Worm (Caenorhabditis elegans) whole organism, mixed stage, embryonic: ENCODE data around the gene rpoa-49.

Source experiments
- M03D4.4 ChIP-seq: sonication (generic microtip); optimal IDR thresholded peaks from 2 replicates; lab custom pipeline; 2017; ENCODE audit warnings: mild to moderate bottlenecking, missing genetic modification characterization, missing compliant biosample characterization
- bed-3 ChIP-seq: fragments of 200-800 bp; sonication (Bioruptor generic); optimal IDR thresholded peaks from 3 replicates; lab custom pipeline; 2018; ENCODE audit warnings: mild to moderate bottlenecking, missing genetic modification characterization, moderate library complexity, missing compliant biosample characterization
- blmp-1 ChIP-seq: fragments of 150-350 bp; optimal IDR thresholded peaks from 2 replicates; lab custom pipeline; 2014; ENCODE audit warnings: missing biosample characterization, missing genetic modification characterization
- ceh-43 ChIP-seq: fragments of 200-800 bp; sonication (Bioruptor generic); optimal IDR thresholded peaks from 2 replicates; lab custom pipeline; 2018; ENCODE audit warnings: mild to moderate bottlenecking, missing genetic modification characterization, moderate library complexity, missing compliant biosample characterization
- ceh-83 ChIP-seq: fragments of 200-800 bp; sonication (Bioruptor generic); optimal IDR thresholded peaks from 2 replicates; lab custom pipeline; 2018; ENCODE audit warnings: mild to moderate bottlenecking, missing genetic modification characterization, missing compliant biosample characterization
- ces-1 ChIP-seq: fragments of 150-350 bp; optimal IDR thresholded peaks from 2 replicates; lab custom pipeline; 2014; ENCODE audit warnings: missing biosample characterization, missing genetic modification reagents, missing genetic modification characterization
- cnd-1 ChIP-seq: fragments of 200-800 bp; sonication (Bioruptor generic); optimal IDR thresholded peaks from 2 replicates; lab custom pipeline; 2018; ENCODE audit warnings: mild to moderate bottlenecking, missing genetic modification characterization, missing compliant biosample characterization
- drap-1 ChIP-seq: fragments of 200-800 bp; sonication (Bioruptor generic); optimal IDR thresholded peaks from 3 replicates; lab custom pipeline; 2018; ENCODE audit warnings: mild to moderate bottlenecking, missing genetic modification characterization, missing compliant biosample characterization
- elt-1 ChIP-seq: sonication (generic microtip); optimal IDR thresholded peaks from 2 replicates; lab custom pipeline; 2017; ENCODE audit warnings: missing genetic modification characterization, mild to moderate bottlenecking, missing compliant biosample characterization, antibody characterized with exemption, moderate library complexity, borderline replicate concordance; ENCODE audit not compliant: insufficient read depth
- elt-3 ChIP-seq: fragments of 150-350 bp; optimal IDR thresholded peaks from 2 replicates; lab custom pipeline; 2014; ENCODE audit warnings: missing biosample characterization, missing genetic modification characterization
- flh-1 ChIP-seq: fragments of 200-800 bp; sonication (Bioruptor generic); optimal IDR thresholded peaks from 2 replicates; lab custom pipeline; 2018; ENCODE audit warnings: mild to moderate bottlenecking, missing genetic modification characterization, moderate library complexity, missing compliant biosample characterization
- ham-2 ChIP-seq: fragments of 200-800 bp; sonication (Bioruptor generic); optimal IDR thresholded peaks from 2 replicates; lab custom pipeline; 2018; ENCODE audit warnings: mild to moderate bottlenecking, missing genetic modification characterization, missing compliant biosample characterization
- hlh-1 ChIP-seq: fragments of 150-350 bp; optimal IDR thresholded peaks from 2 replicates; lab custom pipeline; 2014; ENCODE audit warnings: missing biosample characterization, missing genetic modification reagents, missing genetic modification characterization
- lin-13 ChIP-seq: fragments of 150-350 bp; optimal IDR thresholded peaks from 2 replicates; lab custom pipeline; 2014; ENCODE audit warnings: missing biosample characterization, missing genetic modification characterization
- lsy-2 ChIP-seq: fragments of 150-350 bp; optimal IDR thresholded peaks from 2 replicates; lab custom pipeline; 2014; ENCODE audit warnings: missing biosample characterization, missing genetic modification characterization
- mab-5 ChIP-seq: fragments of 150-350 bp; optimal IDR thresholded peaks from 2 replicates; lab custom pipeline; 2014; ENCODE audit warnings: missing biosample characterization, missing genetic modification characterization
- mep-1 ChIP-seq: fragments of 150-350 bp; optimal IDR thresholded peaks from 2 replicates; lab custom pipeline; 2017; ENCODE audit warnings: missing biosample characterization, missing genetic modification reagents, missing genetic modification characterization, inconsistent platforms
- mls-2 ChIP-seq: sonication (generic microtip); optimal IDR thresholded peaks from 2 replicates; lab custom pipeline; 2016; ENCODE audit warnings: mild to moderate bottlenecking, missing genetic modification characterization, moderate library complexity, missing compliant biosample characterization
- nhr-12 ChIP-seq: fragments of 150-350 bp; optimal IDR thresholded peaks from 2 replicates; lab custom pipeline; 2014; ENCODE audit warnings: missing biosample characterization, missing genetic modification characterization
- nhr-2 ChIP-seq: fragments of 150-350 bp; optimal IDR thresholded peaks from 2 replicates; lab custom pipeline; 2014; ENCODE audit warnings: missing biosample characterization, missing genetic modification characterization
- nhr-237 ChIP-seq: fragments of 150-350 bp; optimal IDR thresholded peaks from 2 replicates; lab custom pipeline; 2014; ENCODE audit warnings: missing biosample characterization, missing genetic modification characterization
- nhr-28 ChIP-seq: fragments of 150-350 bp; optimal IDR thresholded peaks from 2 replicates; lab custom pipeline; 2014; ENCODE audit warnings: missing biosample characterization, missing genetic modification characterization
- nhr-76 ChIP-seq: sonication (generic microtip); optimal IDR thresholded peaks from 2 replicates; lab custom pipeline; 2017; ENCODE audit warnings: missing biosample characterization, missing genetic modification characterization
- pha-4 ChIP-seq: fragments of 150-350 bp; optimal IDR thresholded peaks from 2 replicates; lab custom pipeline; 2018; ENCODE audit warnings: missing biosample characterization, missing genetic modification reagents, missing genetic modification characterization
- sem-2 ChIP-seq: fragments of 200-800 bp; sonication (Bioruptor generic); optimal IDR thresholded peaks from 2 replicates; lab custom pipeline; 2018; ENCODE audit warnings: mild to moderate bottlenecking, missing genetic modification characterization, missing compliant biosample characterization
- snpc-4 ChIP-seq: fragments of 150-350 bp; optimal IDR thresholded peaks from 2 replicates; lab custom pipeline; 2014; ENCODE audit warnings: missing biosample characterization, missing genetic modification characterization
- sptf-1 ChIP-seq: sonication (generic microtip); optimal IDR thresholded peaks from 2 replicates; lab custom pipeline; 2017; ENCODE audit warnings: mild to moderate bottlenecking, missing genetic modification characterization, moderate library complexity, missing compliant biosample characterization
- tbx-8 ChIP-seq: fragments of 200-800 bp; sonication (Bioruptor generic); optimal IDR thresholded peaks from 2 replicates; lab custom pipeline; 2018; ENCODE audit warnings: mild to moderate bottlenecking, missing genetic modification characterization, moderate library complexity, missing compliant biosample characterization
- unc-120 ChIP-seq: sonication (generic microtip); optimal IDR thresholded peaks from 2 replicates; lab custom pipeline; 2017; ENCODE audit warnings: missing genetic modification characterization, missing compliant biosample characterization; ENCODE audit not compliant: poor library complexity, severe bottlenecking
- unc-39 ChIP-seq: fragments of 150-350 bp; optimal IDR thresholded peaks from 2 replicates; lab custom pipeline; 2014; ENCODE audit warnings: missing biosample characterization, missing genetic modification characterization
- unc-62 ChIP-seq: fragments of 150-350 bp; optimal IDR thresholded peaks from 2 replicates; lab custom pipeline; 2014; ENCODE audit warnings: missing biosample characterization, missing genetic modification reagents, missing genetic modification characterization
- ztf-11 ChIP-seq: fragments of 150-350 bp; optimal IDR thresholded peaks from 2 replicates; lab custom pipeline; 2014; ENCODE audit warnings: missing biosample characterization, missing genetic modification characterization

rpoa-49 gene

DNA sequence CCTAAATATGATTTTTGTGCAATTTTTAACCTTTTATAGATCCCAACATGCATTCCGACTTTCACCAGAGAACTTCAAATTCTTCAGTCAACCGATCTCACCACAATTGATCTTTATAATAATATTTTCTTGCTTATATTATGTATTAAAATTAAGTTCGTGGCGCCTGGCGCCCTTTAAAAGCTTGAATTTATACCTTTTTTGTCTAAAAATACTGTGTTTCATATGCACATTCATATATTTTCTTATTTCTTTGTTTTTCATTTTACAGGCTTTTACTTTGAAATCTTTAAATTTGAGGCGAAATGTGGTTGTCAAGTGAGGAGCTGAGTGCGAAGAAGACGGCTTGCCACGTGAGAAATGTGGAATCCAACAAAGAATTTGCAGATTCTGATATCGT lies at the start of gene rpoa-49:
TSS of gene rpoa-49 (plus strand) at position 301 of the 400 bp plus-strand sequence.
- TF ChIP-seq unc-120 (tag; lab: Kevin White, UChicago) (no peak), sptf-1 (no peak), nhr-2 (tag; lab: Kevin White, UChicago) (no peak), ceh-43 (GFP tag; lab: Kevin White, UChicago) (no peak), unc-39 (tag; lab: Kevin White, UChicago) (no peak), nhr-76 (tag; lab: Kevin White, UChicago) (no peak), nhr-237 (tag; lab: Kevin White, UChicago) (no peak), snpc-4 (no peak)

DNA sequence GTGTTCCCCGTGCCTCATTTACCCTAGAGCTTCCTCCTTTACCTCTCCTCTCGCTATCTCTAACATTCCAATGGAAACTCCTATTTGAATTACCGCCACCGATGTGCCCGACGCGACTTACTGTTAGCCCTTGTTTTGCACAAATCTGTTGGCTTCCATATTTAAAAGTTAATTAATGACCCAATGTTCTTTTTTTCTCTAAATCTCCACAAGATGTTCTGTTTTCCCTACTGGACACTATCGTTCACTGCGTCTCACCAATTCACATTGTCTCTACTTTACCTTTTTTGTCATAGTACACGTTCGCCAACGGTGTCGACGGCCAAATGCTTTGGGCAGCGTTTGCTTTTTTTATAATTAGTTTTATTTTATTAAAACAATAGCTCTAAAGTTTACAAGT lies 44.3 kb upstream of the rpoa-49 start:
- TF ChIP-seq ham-2 (GFP tag; lab: Kevin White, UChicago), result peak; percentile 85
- no peak for TF ChIP-seq elt-3 (tag; lab: Kevin White, UChicago)
- TF ChIP-seq mep-1 (tag; lab: Kevin White, UChicago), result peak; percentile 35
- TF ChIP-seq ces-1 (GFP tag; lab: Kevin White, UChicago), result peak; percentile 68
- TF ChIP-seq, all 35 proteins: peak for 3

ce11 chrII:1334-1898 lies 43.4 kb upstream of the rpoa-49 start, which contains the start of gene 2L52.1:
2L52.1 (plus strand) TSS chrII:1848.
- no peak for TF ChIP-seq drap-1 (GFP tag; lab: Kevin White, UChicago)
- TF ChIP-seq ham-2 (GFP tag; lab: Kevin White, UChicago), result no peak
- no peak for TF ChIP-seq lin-13 (tag; lab: Kevin White, UChicago)
- TF ChIP-seq lsy-2 (tag; lab: Kevin White, UChicago), result no peak
- no peak for TF ChIP-seq flh-1 (GFP tag; lab: Kevin White, UChicago)
- no peak for TF ChIP-seq bed-3 (GFP tag; lab: Kevin White, UChicago)
- TF ChIP-seq nhr-237 (tag; lab: Kevin White, UChicago), result no peak
- peak; percentile 33 for TF ChIP-seq ces-1 (GFP tag; lab: Kevin White, UChicago)
- TF ChIP-seq cnd-1 (tag; lab: Kevin White, UChicago), result peak; percentile 49
- peak; percentile 92 for TF ChIP-seq hlh-1 (tag; lab: Kevin White, UChicago)
- TF ChIP-seq unc-120 (tag; lab: Kevin White, UChicago), result peak; percentile 64
- no peak for TF ChIP-seq snpc-4
- no peak for TF ChIP-seq blmp-1 (tag; lab: Kevin White, UChicago)
- TF ChIP-seq pha-4, result no peak
- TF ChIP-seq tbx-8 (GFP tag; lab: Kevin White, UChicago), result no peak
- TF ChIP-seq ceh-43 (GFP tag; lab: Kevin White, UChicago), result no peak
- peak; percentile 46 for TF ChIP-seq unc-62 (GFP tag; lab: Kevin White, UChicago)

- TF ChIP-seq mls-2 (tag; lab: Kevin White, UChicago), result no peak
These were observed 40.0 kb upstream of the rpoa-49 start for ce11 chrII:4793-5192.

DNA sequence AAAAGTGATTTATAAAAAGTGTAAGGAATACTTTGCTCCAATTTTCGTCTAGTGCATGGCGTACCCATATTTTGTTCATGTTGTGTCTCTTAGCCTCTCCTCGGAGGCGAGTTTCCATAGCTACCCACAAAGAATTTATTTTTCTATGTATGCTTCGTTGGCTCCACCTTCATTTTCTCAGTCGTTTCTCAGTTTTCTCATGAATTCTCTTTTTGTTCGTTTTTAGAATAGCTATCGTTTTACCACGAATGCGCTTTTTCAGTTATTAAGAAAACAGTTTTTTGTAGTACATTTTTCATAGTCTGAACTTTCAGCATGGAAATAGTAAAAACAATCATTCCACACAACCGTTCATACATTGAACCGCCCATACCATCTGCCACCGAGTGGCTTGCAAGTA lies 38.5 kb upstream of the rpoa-49 start, which contains the start of gene osta-1:
TSS of gene osta-1 (plus strand) at position 309 of the 400 bp plus-strand sequence.
- TF ChIP-seq mls-2 (tag; lab: Kevin White, UChicago), result no peak
- no peak for TF ChIP-seq tbx-8 (GFP tag; lab: Kevin White, UChicago)
- no peak for TF ChIP-seq ces-1 (GFP tag; lab: Kevin White, UChicago)
- no peak for TF ChIP-seq lsy-2 (tag; lab: Kevin White, UChicago)
- no peak for TF ChIP-seq flh-1 (GFP tag; lab: Kevin White, UChicago)
- no peak for TF ChIP-seq nhr-2 (tag; lab: Kevin White, UChicago)
- no peak for TF ChIP-seq pha-4
- TF ChIP-seq ceh-43 (GFP tag; lab: Kevin White, UChicago), result no peak
- TF ChIP-seq snpc-4, result no peak
- no peak for TF ChIP-seq nhr-237 (tag; lab: Kevin White, UChicago)

DNA sequence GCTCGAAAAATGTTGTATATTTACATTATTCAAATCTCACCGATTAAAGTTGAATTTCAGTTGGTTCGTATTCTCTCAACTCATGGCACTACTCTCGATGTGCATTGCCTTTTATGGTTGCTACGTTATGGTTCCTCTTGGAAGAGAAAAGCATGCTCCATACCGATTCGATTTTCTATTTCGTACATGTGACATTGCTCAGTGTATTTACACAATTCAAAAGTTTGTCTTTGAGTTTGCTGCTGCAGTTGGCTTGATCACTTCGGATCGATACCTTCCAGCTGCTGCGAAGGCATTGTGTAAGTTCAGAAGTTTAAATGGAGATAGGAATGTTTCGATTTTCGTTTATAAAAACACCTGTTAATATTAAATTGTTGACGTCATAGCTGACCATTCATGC lies 36.6 kb upstream of the rpoa-49 start:
- TF ChIP-seq nhr-2 (tag; lab: Kevin White, UChicago) (no peak), nhr-28 (tag; lab: Kevin White, UChicago) (no peak), tbx-8 (GFP tag; lab: Kevin White, UChicago) (no peak), unc-62 (GFP tag; lab: Kevin White, UChicago) (no peak), elt-1 (no peak), nhr-12 (no peak), ztf-11 (no peak), hlh-1 (tag; lab: Kevin White, UChicago) (no peak), elt-3 (tag; lab: Kevin White, UChicago) (no peak), flh-1 (GFP tag; lab: Kevin White, UChicago) (no peak), unc-39 (tag; lab: Kevin White, UChicago) (no peak), mab-5 (no peak), ces-1 (GFP tag; lab: Kevin White, UChicago) (no peak), ceh-83 (GFP tag; lab: Kevin White, UChicago) (no peak), M03D4.4 (tag; lab: Kevin White, UChicago) (no peak), ham-2 (GFP tag; lab: Kevin White, UChicago) (no peak), sem-2 (no peak)
